Worm (Caenorhabditis elegans) whole organism, late embryonic: Measurements from ENCODE around the gene nhr-173.

ENCODE experiments used
- C38D4.7 ChIP-seq: fragments of 200-800 bp; sonication (Bioruptor generic); optimal IDR thresholded peaks from 2 replicates; lab custom pipeline; 2018; ENCODE audit warnings: mild to moderate bottlenecking, missing genetic modification characterization, moderate library complexity, missing compliant biosample characterization
- K02D7.2 ChIP-seq: sonication (generic microtip); optimal IDR thresholded peaks from 2 replicates; lab custom pipeline; 2017; ENCODE audit warnings: mild to moderate bottlenecking, missing genetic modification characterization, missing compliant biosample characterization
- ceh-14 ChIP-seq: sonication (generic microtip); optimal IDR thresholded peaks from 2 replicates; lab custom pipeline; 2016; ENCODE audit warnings: missing genotype, missing genetic modification characterization, missing compliant biosample characterization
- ceh-18 ChIP-seq: sonication (generic microtip); optimal IDR thresholded peaks from 2 replicates; lab custom pipeline; 2016; ENCODE audit warnings: missing genetic modification characterization, missing compliant biosample characterization
- ceh-19 ChIP-seq: fragments of 200-800 bp; sonication (Bioruptor generic); optimal IDR thresholded peaks from 2 replicates; lab custom pipeline; 2018; ENCODE audit warnings: mild to moderate bottlenecking, missing genetic modification characterization, missing compliant biosample characterization
- ceh-2 ChIP-seq: sonication (generic microtip); optimal IDR thresholded peaks from 2 replicates; lab custom pipeline; 2016; ENCODE audit warnings: missing genotype, missing genetic modification characterization, missing compliant biosample characterization
- ceh-31 ChIP-seq: sonication (generic microtip); optimal IDR thresholded peaks from 2 replicates; lab custom pipeline; 2016; ENCODE audit warnings: missing genetic modification characterization, missing compliant biosample characterization
- ceh-45 ChIP-seq: fragments of 200-800 bp; sonication (Bioruptor generic); IDR thresholded peaks from 2 replicates; pipeline ENCODE4 v1.3.6; 2022; ENCODE audit warnings: missing genetic modification reagents, missing genetic modification characterization, missing compliant biosample characterization
- ceh-6 ChIP-seq: fragments of 200-800 bp; sonication (Bioruptor generic); optimal IDR thresholded peaks from 2 replicates; lab custom pipeline; 2018; ENCODE audit warnings: mild to moderate bottlenecking, missing genetic modification characterization, missing compliant biosample characterization
- dmd-4 ChIP-seq: sonication (generic microtip); optimal IDR thresholded peaks from 2 replicates; lab custom pipeline; 2016; ENCODE audit warnings: borderline replicate concordance, missing genetic modification characterization, missing compliant biosample characterization
- dve-1 ChIP-seq: sonication (generic microtip); optimal IDR thresholded peaks from 2 replicates; lab custom pipeline; 2017; ENCODE audit warnings: antibody characterized with exemption, mild to moderate bottlenecking, missing genetic modification characterization, missing compliant biosample characterization
- elt-4 ChIP-seq: sonication (generic microtip); optimal IDR thresholded peaks from 2 replicates; lab custom pipeline; 2016; ENCODE audit warnings: missing genetic modification characterization, missing compliant biosample characterization
- eyg-1 ChIP-seq: sonication (generic microtip); optimal IDR thresholded peaks from 2 replicates; lab custom pipeline; 2016; ENCODE audit warnings: missing genotype, missing genetic modification characterization, missing compliant biosample characterization
- gmeb-2 ChIP-seq: sonication (generic microtip); optimal IDR thresholded peaks from 2 replicates; lab custom pipeline; 2016; ENCODE audit warnings: missing genetic modification characterization, inconsistent platforms, missing compliant biosample characterization
- hlh-15 ChIP-seq: sonication (generic microtip); optimal IDR thresholded peaks from 2 replicates; lab custom pipeline; 2016; ENCODE audit warnings: missing genetic modification characterization, missing compliant biosample characterization
- hlh-30 ChIP-seq: sonication (generic microtip); optimal IDR thresholded peaks from 2 replicates; lab custom pipeline; 2017; ENCODE audit warnings: antibody characterized with exemption, missing genetic modification characterization, missing compliant biosample characterization; ENCODE audit not compliant: insufficient read depth
- hlh-6 ChIP-seq: sonication (generic microtip); optimal IDR thresholded peaks from 2 replicates; lab custom pipeline; 2016; ENCODE audit warnings: missing genotype, missing genetic modification characterization, missing compliant biosample characterization
- lim-6 ChIP-seq: sonication (generic microtip); optimal IDR thresholded peaks from 2 replicates; lab custom pipeline; 2016; ENCODE audit warnings: missing genetic modification characterization, missing compliant biosample characterization
- mec-3 ChIP-seq: sonication (generic microtip); optimal IDR thresholded peaks from 2 replicates; lab custom pipeline; 2016; ENCODE audit warnings: borderline replicate concordance, missing genetic modification characterization, missing compliant biosample characterization
- nhr-11 ChIP-seq: fragments of 150-350 bp; optimal IDR thresholded peaks from 2 replicates; lab custom pipeline; 2014; ENCODE audit warnings: missing biosample characterization, missing genetic modification characterization
- nhr-232 ChIP-seq: sonication (generic microtip); optimal IDR thresholded peaks from 2 replicates; lab custom pipeline; 2016; ENCODE audit warnings: missing genetic modification characterization, missing compliant biosample characterization
- npax-4 ChIP-seq: sonication (generic microtip); optimal IDR thresholded peaks from 2 replicates; lab custom pipeline; 2016; ENCODE audit warnings: missing genetic modification characterization, missing compliant biosample characterization
- pag-3 ChIP-seq: sonication (generic microtip); optimal IDR thresholded peaks from 2 replicates; lab custom pipeline; 2016; ENCODE audit warnings: missing compliant biosample characterization, missing genetic modification characterization, borderline replicate concordance
- pat-9 ChIP-seq: fragments of 200-800 bp; sonication (Bioruptor generic); optimal IDR thresholded peaks from 2 replicates; lab custom pipeline; 2018; ENCODE audit warnings: mild to moderate bottlenecking, missing genetic modification characterization, moderate library complexity, missing compliant biosample characterization
- pha-2 ChIP-seq: sonication (generic microtip); optimal IDR thresholded peaks from 2 replicates; lab custom pipeline; 2017; ENCODE audit warnings: mild to moderate bottlenecking, missing genetic modification characterization, missing compliant biosample characterization
- pros-1 ChIP-seq: fragments of 150-350 bp; optimal IDR thresholded peaks from 2 replicates; lab custom pipeline; 2014; ENCODE audit warnings: missing biosample characterization, missing genetic modification reagents, missing genetic modification characterization
- ref-2 ChIP-seq: sonication (generic microtip); optimal IDR thresholded peaks from 2 replicates; lab custom pipeline; 2016; ENCODE audit warnings: missing genetic modification characterization, missing compliant biosample characterization
- rnt-1 ChIP-seq: sonication (generic microtip); optimal IDR thresholded peaks from 2 replicates; lab custom pipeline; 2016; ENCODE audit warnings: missing genetic modification characterization, missing compliant biosample characterization
- sox-2 ChIP-seq: fragments of 200-800 bp; sonication (Bioruptor generic); IDR thresholded peaks from 2 replicates; pipeline ENCODE4 v1.3.6; 2022; ENCODE audit warnings: missing genetic modification reagents, missing genetic modification characterization, missing compliant biosample characterization
- syd-9 ChIP-seq: sonication (generic microtip); optimal IDR thresholded peaks from 2 replicates; lab custom pipeline; 2016; ENCODE audit warnings: mild to moderate bottlenecking, missing genetic modification characterization, moderate library complexity, missing compliant biosample characterization
- tbx-7 ChIP-seq: sonication (generic microtip); optimal IDR thresholded peaks from 2 replicates; lab custom pipeline; 2016; ENCODE audit warnings: missing genotype, missing genetic modification characterization, missing compliant biosample characterization
- unc-3 ChIP-seq, 2 experiments: fragments of 200-800 bp in 1 of 2; sonication (Bioruptor generic) in 1 of 2; sonication (generic microtip) in 1 of 2; conservative IDR thresholded peaks in 1 of 2; optimal IDR thresholded peaks in 1 of 2; 2 replicates each; pipeline versions ENCODE4 v1.3.6 to Lab custom; 2016 to 2022; ENCODE audit warnings: missing compliant biosample characterization in 2 of 2, missing genetic modification characterization in 2 of 2, missing genetic modification reagents in 1 of 2
- unc-42 ChIP-seq: sonication (generic microtip); optimal IDR thresholded peaks from 2 replicates; lab custom pipeline; 2016; ENCODE audit warnings: missing genotype, missing genetic modification characterization, missing compliant biosample characterization
- unc-55 ChIP-seq: sonication (generic microtip); optimal IDR thresholded peaks from 2 replicates; lab custom pipeline; 2017; ENCODE audit warnings: missing biosample characterization, missing genetic modification reagents, missing genetic modification characterization
- zip-5 ChIP-seq: sonication (generic microtip); optimal IDR thresholded peaks from 2 replicates; lab custom pipeline; 2016; ENCODE audit warnings: missing genetic modification characterization, missing compliant biosample characterization

nhr-173 gene

DNA sequence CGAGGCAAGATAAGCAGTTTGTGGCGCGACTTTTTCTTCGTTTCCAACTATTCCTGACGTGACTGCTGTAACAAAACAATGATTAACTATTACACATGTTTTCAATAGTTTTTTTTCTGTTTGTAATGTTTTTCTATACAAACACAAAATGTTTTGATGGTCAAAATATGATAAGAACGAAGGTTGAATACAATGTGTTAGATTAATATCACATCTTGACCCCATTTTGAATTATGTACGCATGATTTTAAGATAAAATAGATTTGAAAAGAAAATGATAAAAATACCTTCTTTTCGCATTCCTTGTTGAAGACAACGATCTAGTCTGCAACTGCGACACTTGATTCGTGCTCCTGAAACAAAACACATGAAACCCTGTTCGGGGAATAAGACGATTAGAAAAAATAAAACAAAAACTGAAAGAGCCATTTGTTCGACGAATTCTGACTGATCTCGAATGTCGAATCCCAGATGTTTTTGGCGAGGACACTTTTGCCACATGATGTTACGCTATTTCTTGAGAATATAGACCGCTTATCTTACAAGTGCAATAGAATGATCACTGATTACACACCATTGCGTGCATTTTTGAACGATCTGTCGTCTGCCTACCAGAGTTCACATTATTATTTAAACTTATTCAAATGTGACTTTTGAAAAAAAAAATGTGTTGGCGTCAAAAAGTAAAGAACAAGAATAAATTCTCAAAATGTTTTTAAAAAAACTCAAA, 10.0 kb downstream of the nhr-173 start:
- TF ChIP-seq dve-1 (tag; lab: Kevin White, UChicago) (no peak), ceh-31 (tag; lab: Kevin White, UChicago) (no peak), C38D4.7 (GFP tag; lab: Kevin White, UChicago) (no peak), rnt-1 (tag; lab: Kevin White, UChicago) (no peak), nhr-232 (tag; lab: Kevin White, UChicago) (no peak), hlh-15 (tag; lab: Kevin White, UChicago) (no peak)

DNA sequence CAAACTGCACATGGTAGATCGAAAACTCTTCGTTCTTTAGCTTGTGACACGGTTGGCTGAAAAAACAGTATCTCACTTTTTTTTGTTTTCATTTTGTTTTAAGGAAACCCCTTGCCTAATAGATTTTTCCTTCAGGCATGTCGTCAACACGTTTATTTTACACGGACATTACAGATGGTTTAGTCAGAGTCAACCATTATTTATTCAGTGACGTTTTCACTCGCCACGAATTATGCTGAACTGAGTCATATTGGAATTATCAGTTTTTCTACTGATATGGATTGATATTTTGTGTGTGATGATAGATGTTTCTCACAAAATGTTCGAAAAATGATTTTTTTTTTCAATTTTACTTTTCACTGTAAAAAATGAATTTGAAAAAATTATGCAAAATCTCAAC, 12.1 kb downstream of the nhr-173 start:
- TF ChIP-seq syd-9 (tag; lab: Kevin White, UChicago) (no peak), pat-9 (tag; lab: Kevin White, UChicago) (no peak), ceh-45 (no peak), pha-2 (tag; lab: Kevin White, UChicago) (no peak), ceh-2 (tag; lab: Kevin White, UChicago) (no peak), pag-3 (tag; lab: Kevin White, UChicago) (no peak)

DNA sequence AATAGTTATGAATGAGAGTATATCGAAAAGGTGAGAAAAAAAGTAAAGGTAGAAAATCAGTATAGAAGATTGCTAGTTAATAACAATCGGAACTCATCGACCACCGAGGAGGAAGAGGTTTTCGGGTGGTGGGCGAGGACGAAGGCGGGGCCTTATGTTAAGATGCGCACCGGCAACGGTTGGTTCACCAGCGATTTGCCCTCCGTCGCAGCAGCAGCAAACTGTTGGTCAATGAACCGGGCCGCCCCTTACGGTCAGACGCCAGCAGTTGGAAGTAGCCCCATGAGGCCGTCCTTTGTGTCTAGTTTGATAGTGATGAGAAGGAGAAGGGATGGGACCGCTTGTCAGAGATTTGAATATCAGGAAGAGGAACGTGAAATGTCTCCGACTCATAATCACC, 13.6 kb downstream of the nhr-173 start, which contains the start of gene nhr-137:
TSS of gene nhr-137 (minus strand) at position 101 of the 400 bp plus-strand sequence.
- TF ChIP-seq sox-2 (GFP tag; lab: Robert Waterston, UW) (no peak), ceh-2 (tag; lab: Kevin White, UChicago) (no peak), hlh-6 (tag; lab: Kevin White, UChicago) (no peak), ceh-19 (no peak), pat-9 (tag; lab: Kevin White, UChicago) (no peak), ref-2 (tag; lab: Kevin White, UChicago) (no peak), unc-42 (tag; lab: Kevin White, UChicago) (no peak), pros-1 (tag; lab: Kevin White, UChicago) (no peak), zip-5 (tag; lab: Kevin White, UChicago) (no peak), ceh-14 (tag; lab: Kevin White, UChicago) (no peak), K02D7.2 (tag; lab: Kevin White, UChicago) (no peak), eyg-1 (no peak)

DNA sequence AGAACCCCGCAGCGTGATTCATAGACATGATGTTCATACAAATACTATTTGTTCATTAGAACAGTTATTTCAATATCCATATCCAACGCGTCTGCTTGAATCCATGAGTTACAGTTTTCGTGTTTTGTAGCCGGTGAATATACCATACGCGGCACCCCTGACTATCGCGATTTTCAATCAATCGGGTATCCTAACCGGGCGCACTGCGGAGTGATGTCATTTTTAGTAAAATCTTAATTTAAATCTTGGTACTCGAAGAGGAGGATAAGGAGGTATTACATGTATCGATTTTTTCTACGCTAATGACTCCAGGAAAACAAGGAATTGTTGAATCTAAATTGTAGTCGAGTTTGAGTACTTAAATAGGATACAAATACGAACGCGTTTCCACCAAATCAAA, 14.0 kb downstream of the nhr-173 start:
- TF ChIP-seq hlh-30 (no peak), dmd-4 (tag; lab: Kevin White, UChicago) (no peak), elt-4 (tag; lab: Kevin White, UChicago) (no peak), nhr-11 (tag; lab: Kevin White, UChicago) (no peak), ceh-18 (tag; lab: Kevin White, UChicago) (no peak), pros-1 (tag; lab: Kevin White, UChicago) (no peak)

DNA sequence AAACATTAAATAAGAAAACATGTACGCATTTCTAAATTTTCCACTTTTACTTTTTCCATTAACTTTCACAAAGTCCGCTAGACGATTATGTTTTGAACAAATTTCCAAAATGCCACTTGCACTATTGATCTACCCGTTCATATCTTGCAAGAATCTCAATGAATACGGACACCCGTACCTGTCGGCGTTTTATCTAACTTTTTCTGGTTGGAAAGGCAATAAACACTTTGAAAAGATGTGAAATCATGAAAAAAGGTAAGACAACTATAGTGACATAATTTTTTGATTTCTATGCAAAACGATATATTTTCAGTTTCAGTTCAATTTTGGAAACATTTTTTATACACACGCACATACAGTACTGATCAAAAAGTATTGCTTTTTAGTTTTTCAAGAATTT, 16.4 kb downstream of the nhr-173 start:
- no peak for TF ChIP-seq gmeb-2
- TF ChIP-seq lim-6 (tag; lab: Kevin White, UChicago) = no peak
- no peak for TF ChIP-seq C38D4.7 (GFP tag; lab: Kevin White, UChicago)
- TF ChIP-seq mec-3 (tag; lab: Kevin White, UChicago) = no peak
- TF ChIP-seq hlh-30 = no peak
- no peak for TF ChIP-seq ceh-6 (GFP tag; lab: Kevin White, UChicago)
- no peak for TF ChIP-seq npax-4 (tag; lab: Kevin White, UChicago)
- no peak for TF ChIP-seq ref-2 (tag; lab: Kevin White, UChicago)
- TF ChIP-seq unc-3 (GFP tag; conservative IDR thresholded peaks at IDR 0.05; lab: Robert Waterston, UW) = no peak
- TF ChIP-seq unc-3 (tag; optimal IDR thresholded peaks at IDR 0.05; lab: Kevin White, UChicago) = no peak
- no peak for TF ChIP-seq pha-2 (tag; lab: Kevin White, UChicago)
- TF ChIP-seq tbx-7 (tag; lab: Kevin White, UChicago) = no peak
- TF ChIP-seq dmd-4 (tag; lab: Kevin White, UChicago) = no peak
- TF ChIP-seq unc-55 (GFP tag; lab: Kevin White, UChicago) = no peak
- no peak for TF ChIP-seq ceh-19
